Worm (Caenorhabditis elegans) whole organism, young adult: ENCODE results near the gene chts-1.
A peak's percentile ranks its signal among the peaks of the same experiment; 100 is the strongest.

Experiments
- C17E4.6 ChIP-seq: fragments of 200-800 bp; sonication (Bioruptor generic); IDR thresholded peaks from 2 replicates; pipeline ENCODE4 v1.3.6; 2022; ENCODE audit warnings: missing genetic modification reagents, missing genetic modification characterization, missing compliant biosample characterization
- D2030.7 ChIP-seq: fragments of 200-800 bp; sonication (Bioruptor generic); IDR thresholded peaks from 2 replicates; pipeline ENCODE4 v1.3.6; 2022; ENCODE audit warnings: missing genetic modification reagents, missing genetic modification characterization, missing compliant biosample characterization
- F10E7.11 ChIP-seq: sonication (generic microtip); optimal IDR thresholded peaks from 2 replicates; lab custom pipeline; 2017; ENCODE audit warnings: mild to moderate bottlenecking, missing genetic modification characterization, moderate library complexity, missing compliant biosample characterization
- F22D6.2 ChIP-seq: sonication (generic microtip); optimal IDR thresholded peaks from 2 replicates; lab custom pipeline; 2016; ENCODE audit warnings: mild to moderate bottlenecking, missing genetic modification characterization, missing compliant biosample characterization
- F23B12.7 ChIP-seq: sonication (generic microtip); optimal IDR thresholded peaks from 2 replicates; lab custom pipeline; 2017; ENCODE audit warnings: missing genetic modification characterization, mild to moderate bottlenecking, missing compliant biosample characterization, antibody characterized with exemption, moderate library complexity; ENCODE audit not compliant: insufficient read depth
- K12H6.12 ChIP-seq: fragments of 200-800 bp; sonication (Bioruptor generic); optimal IDR thresholded peaks from 2 replicates; lab custom pipeline; 2018; ENCODE audit warnings: mild to moderate bottlenecking, missing genetic modification characterization, missing compliant biosample characterization
- ccch-3 ChIP-seq: fragments of 200-800 bp; sonication (Bioruptor generic); optimal IDR thresholded peaks from 2 replicates; lab custom pipeline; 2018; ENCODE audit warnings: mild to moderate bottlenecking, missing genetic modification characterization, missing compliant biosample characterization
- cebp-1 ChIP-seq, 2 experiments: fragments of 200-800 bp in 1 of 2; sonication (Bioruptor generic) in 1 of 2; sonication (generic microtip) in 1 of 2; IDR thresholded peaks in 1 of 2; optimal IDR thresholded peaks in 1 of 2; 2 replicates each; pipeline versions ENCODE4 v1.3.6 to Lab custom; 2017 to 2022; ENCODE audit warnings: missing compliant biosample characterization in 2 of 2, missing genetic modification characterization in 2 of 2, mild to moderate bottlenecking in 1 of 2, missing genetic modification reagents in 1 of 2, moderate library complexity in 1 of 2
- ceh-40 ChIP-seq: fragments of 200-800 bp; sonication (Bioruptor generic); IDR thresholded peaks from 2 replicates; pipeline ENCODE4 v1.3.6; 2022; ENCODE audit warnings: missing genetic modification characterization, missing compliant biosample characterization
- ceh-58 ChIP-seq: fragments of 200-800 bp; sonication (Bioruptor generic); IDR thresholded peaks from 2 replicates; pipeline ENCODE4 v1.3.6; 2022; ENCODE audit warnings: missing genetic modification characterization, missing compliant biosample characterization
- die-1 ChIP-seq: sonication (generic microtip); optimal IDR thresholded peaks from 2 replicates; lab custom pipeline; 2016; ENCODE audit warnings: missing genotype, mild to moderate bottlenecking, missing genetic modification characterization, missing compliant biosample characterization
- egl-18 ChIP-seq: fragments of 200-800 bp; sonication (Bioruptor generic); IDR thresholded peaks from 2 replicates; pipeline ENCODE4 v1.3.6; 2022; ENCODE audit warnings: missing genetic modification reagents, missing genetic modification characterization, missing compliant biosample characterization
- egrh-3 ChIP-seq: fragments of 200-800 bp; sonication (Bioruptor generic); IDR thresholded peaks from 2 replicates; pipeline ENCODE4 v1.3.6; 2022; ENCODE audit warnings: missing genetic modification reagents, missing genetic modification characterization, missing compliant biosample characterization
- hmg-1.2 ChIP-seq: fragments of 200-800 bp; sonication (Bioruptor generic); IDR thresholded peaks from 2 replicates; pipeline ENCODE4 v1.3.6; 2022; ENCODE audit warnings: missing genetic modification reagents, missing genetic modification characterization, missing compliant biosample characterization
- hmg-20 ChIP-seq: fragments of 200-800 bp; sonication (Bioruptor generic); IDR thresholded peaks from 2 replicates; pipeline ENCODE4 v1.3.6; 2022; ENCODE audit warnings: missing genetic modification reagents, missing genetic modification characterization, missing compliant biosample characterization
- mel-28 ChIP-seq: sonication (generic microtip); optimal IDR thresholded peaks from 2 replicates; lab custom pipeline; 2016; ENCODE audit warnings: borderline replicate concordance, mild to moderate bottlenecking, missing genetic modification characterization, missing compliant biosample characterization
- mes-4 ChIP-seq: sonication (generic microtip); optimal IDR thresholded peaks from 2 replicates; lab custom pipeline; 2016; ENCODE audit warnings: missing genotype, missing genetic modification characterization, missing compliant biosample characterization
- nfyb-1 ChIP-seq: fragments of 200-800 bp; sonication (Bioruptor generic); IDR thresholded peaks from 2 replicates; pipeline ENCODE4 v1.3.6; 2022; ENCODE audit warnings: missing genetic modification reagents, missing genetic modification characterization, missing compliant biosample characterization
- nhr-80 ChIP-seq: sonication (generic microtip); optimal IDR thresholded peaks from 2 replicates; lab custom pipeline; 2016; ENCODE audit warnings: missing genetic modification characterization, missing compliant biosample characterization
- nhr-90 ChIP-seq: sonication (generic microtip); optimal IDR thresholded peaks from 2 replicates; lab custom pipeline; 2016; ENCODE audit warnings: missing genotype, mild to moderate bottlenecking, missing genetic modification characterization, missing compliant biosample characterization
- pbrm-1 ChIP-seq: fragments of 200-800 bp; sonication (Bioruptor generic); IDR thresholded peaks from 2 replicates; pipeline ENCODE4 v1.3.6; 2022; ENCODE audit warnings: missing genetic modification reagents, missing genetic modification characterization, missing compliant biosample characterization
- tlf-1 ChIP-seq: fragments of 200-800 bp; sonication (Bioruptor generic); optimal IDR thresholded peaks from 2 replicates; lab custom pipeline; 2018; ENCODE audit warnings: mild to moderate bottlenecking, missing genetic modification characterization, missing compliant biosample characterization
- unc-130 ChIP-seq: sonication (generic microtip); optimal IDR thresholded peaks from 2 replicates; lab custom pipeline; 2016; ENCODE audit warnings: missing genetic modification reagents, missing genetic modification characterization, missing compliant biosample characterization
- zfh-2 ChIP-seq: fragments of 200-800 bp; sonication (Bioruptor generic); conservative IDR thresholded peaks from 2 replicates; pipeline ENCODE4 v1.3.6; 2022; ENCODE audit warnings: missing genetic modification reagents, missing genetic modification characterization, missing compliant biosample characterization
- ztf-18 ChIP-seq: sonication (generic microtip); optimal IDR thresholded peaks from 2 replicates; lab custom pipeline; 2016; ENCODE audit warnings: missing genotype, mild to moderate bottlenecking, missing genetic modification characterization, missing compliant biosample characterization

chts-1 gene

DNA sequence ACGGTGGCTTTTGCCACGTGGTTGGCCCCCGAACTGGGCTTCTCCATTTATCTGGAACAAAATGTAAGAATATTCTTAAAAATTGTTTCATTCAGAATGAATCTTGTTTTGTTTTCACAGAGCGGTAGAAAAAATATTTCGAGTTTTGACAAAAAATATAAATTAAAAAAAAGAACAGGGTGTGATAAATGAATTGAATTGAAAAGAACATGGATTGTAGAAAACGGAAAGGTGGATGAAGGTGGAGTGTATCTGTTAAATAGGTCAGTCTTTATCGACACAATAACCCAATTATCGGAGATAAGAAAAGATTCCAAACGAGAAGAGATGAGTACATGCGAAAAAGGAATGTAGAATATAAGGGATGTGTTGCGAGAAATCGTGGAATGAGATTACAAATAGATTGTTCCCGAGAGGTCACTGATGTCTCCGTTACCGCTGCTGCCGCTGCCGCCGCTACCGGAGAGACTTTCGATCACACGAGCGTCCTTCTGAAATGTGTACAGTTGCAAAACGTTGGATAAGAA, 18.3 kb upstream of the chts-1 start, which contains the start of gene dpy-7 (continued):
- TF ChIP-seq nhr-80 (tag; lab: Kevin White, UChicago) (no peak), die-1 (no peak), nfyb-1 (no peak), tlf-1 (GFP tag; lab: Kevin White, UChicago) (no peak), unc-130 (GFP tag; lab: Kevin White, UChicago) (no peak)

DNA sequence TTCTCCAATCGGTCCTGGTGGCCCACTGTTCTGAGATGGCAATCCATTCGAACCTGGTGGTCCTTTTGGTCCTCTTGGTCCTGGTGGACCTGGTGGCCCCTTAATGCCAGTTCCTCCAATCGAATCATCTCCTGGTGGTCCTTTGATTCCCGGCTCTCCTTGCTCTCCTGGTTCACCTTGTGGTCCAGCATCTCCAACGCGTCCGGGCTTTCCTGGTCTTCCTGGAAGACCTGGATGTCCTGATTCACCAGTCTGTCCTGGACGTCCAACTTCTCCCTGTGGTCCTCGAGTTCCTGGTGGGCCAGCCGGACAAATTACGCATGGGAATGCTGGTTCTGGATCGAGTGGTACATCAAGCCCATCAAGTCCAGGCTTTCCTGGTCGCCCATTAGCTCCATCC, 17.4 kb upstream of the chts-1 start:
- TF ChIP-seq egrh-3 (GFP tag; lab: Robert Waterston, UW) = 0 out of 2 replicates have a peak, but pooled peaks have one; percentile 2
- peak; percentile 82 for TF ChIP-seq zfh-2 (GFP tag; lab: Robert Waterston, UW)
- TF ChIP-seq ceh-58 = no peak

DNA sequence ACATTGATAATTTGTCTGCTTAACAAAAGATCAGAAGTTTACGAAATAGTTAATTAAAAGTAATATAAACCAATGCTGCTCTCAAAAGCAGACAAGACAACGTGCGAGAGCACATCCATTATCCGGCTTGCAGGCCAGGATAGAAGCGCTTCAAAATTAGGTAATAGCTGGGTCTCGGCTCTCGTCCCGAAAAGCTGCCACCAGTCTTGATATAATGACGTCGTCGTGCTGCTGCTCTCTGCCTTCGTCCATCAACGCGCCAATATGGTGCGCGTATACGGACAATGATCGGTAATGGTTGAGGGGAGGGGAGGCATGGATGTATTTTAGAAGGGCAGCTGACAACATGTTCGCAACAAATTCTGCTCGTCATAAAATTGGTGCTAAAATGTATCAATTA, 15.0 kb upstream of the chts-1 start:
- TF ChIP-seq hmg-1.2 (GFP tag; lab: Robert Waterston, UW) = no peak
- 0 out of 2 replicates have a peak, but pooled peaks have one; percentile 23 for TF ChIP-seq zfh-2 (GFP tag; lab: Robert Waterston, UW)

DNA sequence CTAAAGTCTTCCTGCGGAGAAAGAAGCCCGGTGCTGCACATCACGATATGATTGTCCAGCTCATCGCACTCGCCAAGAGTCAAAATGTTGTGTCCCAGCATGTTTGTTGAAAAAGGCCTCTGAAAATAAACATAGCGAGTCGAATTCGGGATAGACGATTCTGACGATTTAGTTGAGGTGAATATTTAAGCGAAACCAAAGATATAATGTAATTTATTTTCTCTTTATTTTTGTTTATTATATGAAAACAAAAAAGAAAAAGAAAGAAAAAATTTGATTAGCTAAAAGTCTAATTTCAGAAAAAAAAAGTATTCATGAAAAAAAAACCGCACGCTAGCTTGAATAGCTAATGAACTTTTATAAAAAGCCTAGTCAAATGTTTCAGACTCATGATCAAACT, 13.2 kb upstream of the chts-1 start, which contains the start of gene ceh-14:
Gene ceh-14, minus strand, starts transcription at position 101 of the 400 bp plus-strand sequence.
- TF ChIP-seq pbrm-1 (GFP tag; lab: Robert Waterston, UW) = no peak
- no peak for TF ChIP-seq K12H6.12 (tag; lab: Kevin White, UChicago)
- no peak for TF ChIP-seq cebp-1 (GFP tag; IDR thresholded peaks at IDR 0.05; lab: Robert Waterston, UW)
- no peak for TF ChIP-seq cebp-1 (tag; optimal IDR thresholded peaks at IDR 0.05; lab: Kevin White, UChicago)
- TF ChIP-seq ceh-58 = no peak
- TF ChIP-seq C17E4.6 (GFP tag; lab: Robert Waterston, UW) = no peak
- TF ChIP-seq hmg-20 (GFP tag; lab: Robert Waterston, UW) = no peak
- TF ChIP-seq mel-28 (tag; lab: Kevin White, UChicago) = no peak
- TF ChIP-seq D2030.7 = no peak
- no peak for TF ChIP-seq egl-18 (GFP tag; lab: Robert Waterston, UW)
- no peak for TF ChIP-seq die-1
- TF ChIP-seq ceh-40 (GFP tag; lab: Robert Waterston, UW) = no peak

DNA sequence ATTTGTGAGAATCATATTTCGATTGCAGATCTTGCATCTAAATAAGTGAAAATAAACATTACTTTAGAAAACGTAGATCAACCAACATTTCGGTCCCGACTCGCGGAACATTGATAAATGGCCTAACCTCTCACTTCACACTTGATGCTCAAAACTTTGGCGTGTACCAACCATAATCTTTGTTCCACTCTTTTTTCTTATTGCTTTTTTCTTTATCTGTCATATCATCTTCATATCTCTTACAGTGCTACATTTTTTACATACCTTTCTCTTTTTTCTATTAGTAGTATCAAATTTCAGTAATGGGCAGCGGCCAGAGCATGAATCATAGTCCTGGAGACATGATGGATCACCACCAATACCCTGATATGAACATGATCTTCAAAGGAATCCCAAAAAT, 5.8 kb upstream of the chts-1 start, which contains the start of gene F46C8.3:
Gene F46C8.3, plus strand, starts transcription at position 301 of the 400 bp plus-strand sequence.
- no peak for TF ChIP-seq ztf-18

DNA sequence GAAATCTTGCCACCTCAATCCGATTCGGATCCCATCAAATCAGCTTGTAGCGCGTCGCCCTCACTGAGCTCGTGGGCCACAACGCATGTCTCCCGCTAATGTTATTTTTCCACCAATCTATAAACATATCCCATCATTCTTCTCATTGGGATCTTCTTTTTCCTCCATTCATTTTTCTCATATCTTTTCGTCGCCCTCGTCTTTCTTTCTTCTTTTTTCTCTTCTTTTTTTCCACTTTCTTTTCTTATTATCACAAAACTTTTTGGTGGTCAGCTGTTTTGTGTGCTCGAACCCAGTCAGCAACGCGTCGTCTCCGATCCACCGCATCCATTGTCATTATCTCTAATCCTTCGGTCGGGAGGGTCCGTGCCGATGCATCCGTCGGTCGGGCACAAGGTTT, 4.3 kb upstream of the chts-1 start:
- no peak for TF ChIP-seq nhr-90 (tag; lab: Kevin White, UChicago)
- 0 out of 2 replicates have a peak, but pooled peaks have one; percentile 29 for TF ChIP-seq zfh-2 (GFP tag; lab: Robert Waterston, UW)

DNA sequence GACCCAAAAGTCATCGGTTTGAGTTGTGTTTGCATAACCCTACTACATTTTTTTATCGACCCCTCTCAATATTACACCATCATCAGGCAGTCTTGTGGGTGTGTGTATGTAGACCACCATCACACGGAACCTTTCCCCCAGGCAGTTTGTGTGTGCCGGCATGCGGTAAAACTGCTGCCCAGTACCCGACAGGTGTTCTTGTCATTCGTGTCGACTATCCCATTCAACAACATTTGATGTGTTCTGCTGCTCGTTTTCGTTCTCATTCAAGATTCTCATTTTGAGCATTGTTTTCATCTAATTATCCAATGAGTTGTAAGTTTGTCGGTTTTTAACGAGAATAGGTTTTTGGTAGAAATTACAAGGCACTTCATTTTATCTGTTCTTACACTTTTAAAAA, 3.1 kb upstream of the chts-1 start:
- TF ChIP-seq F22D6.2 (no peak), ccch-3 (GFP tag; lab: Kevin White, UChicago) (no peak), mel-28 (tag; lab: Kevin White, UChicago) (no peak), F10E7.11 (no peak), nfyb-1 (no peak), mes-4 (tag; lab: Kevin White, UChicago) (no peak), nhr-90 (tag; lab: Kevin White, UChicago) (no peak), F23B12.7 (tag; lab: Kevin White, UChicago) (no peak)
